Fruit fly (Drosophila melanogaster): ENCODE results near the gene Ddr.

The Ddr gene

DNA sequence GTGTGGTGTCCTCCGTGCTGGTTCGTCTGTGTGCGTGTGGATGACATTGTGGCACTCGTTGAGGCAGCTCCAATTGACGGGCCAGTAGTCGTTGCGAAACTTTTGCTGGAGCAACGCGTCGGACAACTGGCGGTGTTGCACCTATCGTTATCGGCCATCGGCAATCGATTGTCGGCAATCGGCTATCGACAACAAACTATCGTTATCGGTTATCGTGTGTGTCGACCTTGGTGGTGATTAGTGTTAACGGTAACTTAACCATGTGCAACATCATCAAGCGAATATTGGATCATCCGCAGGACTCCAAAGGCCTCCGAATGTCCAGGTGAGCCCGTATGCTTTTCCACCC, at the start of gene Ddr:
Ddr (plus strand) TSS at position 119 of the 349 bp plus-strand sequence.
- TF ChIP-seq noc (tag; optimal IDR thresholded peaks at IDR 0.05) = no peak

DNA sequence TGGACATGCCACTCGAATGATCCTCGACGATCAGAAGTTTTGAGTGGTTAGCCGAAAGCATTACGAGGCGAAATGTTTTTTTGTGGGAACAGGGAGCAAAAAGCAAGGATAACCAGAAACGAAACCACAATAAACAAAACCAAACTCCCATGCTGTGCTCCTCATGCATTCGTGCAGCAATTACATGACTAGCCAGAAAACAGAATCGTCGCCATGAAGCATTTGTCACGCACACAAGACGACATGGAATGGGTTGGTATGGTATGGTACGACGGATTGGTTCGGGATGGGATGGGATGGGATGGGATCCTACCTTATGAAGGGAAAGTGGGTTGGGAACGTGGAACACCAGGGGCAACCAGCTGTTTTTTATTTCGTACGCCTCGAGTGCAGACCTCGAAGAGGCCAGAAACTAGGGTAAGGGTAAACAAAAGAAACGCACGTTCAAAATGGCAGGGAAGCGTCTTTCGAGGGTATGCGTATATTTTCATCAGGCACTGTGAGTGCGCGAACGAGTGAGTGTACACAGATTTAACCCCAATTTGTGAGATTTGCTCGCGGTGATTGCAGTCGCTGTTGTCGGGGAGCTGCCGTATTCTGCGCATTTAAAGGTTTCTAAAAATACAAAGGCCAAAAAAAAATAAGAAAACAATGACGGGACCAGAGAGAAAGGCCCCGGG, 48.2 kb upstream of the Ddr start:
- TF ChIP-seq noc (tag; optimal IDR thresholded peaks at IDR 0.05) = no peak

DNA sequence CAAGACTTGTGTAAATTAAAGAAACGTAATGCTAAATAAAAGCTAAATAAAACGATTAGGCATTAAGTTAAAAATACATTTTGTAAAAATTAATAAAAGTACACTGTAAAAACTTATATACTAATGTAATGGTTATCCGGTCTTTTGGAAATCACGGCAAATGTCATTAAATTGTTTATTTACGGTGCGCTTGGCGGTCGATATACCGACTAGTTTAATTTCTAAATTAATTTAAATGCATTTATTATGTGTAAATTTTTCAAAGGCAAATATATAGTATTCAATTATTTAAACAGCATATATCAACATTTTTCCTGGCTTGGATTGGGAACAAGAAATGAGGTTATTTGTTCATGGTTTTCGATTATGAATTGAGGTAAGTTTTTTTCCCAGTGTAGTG, 42.1 kb upstream of the Ddr start:
- TF ChIP-seq noc (tag; optimal IDR thresholded peaks at IDR 0.05) = no peak

DNA sequence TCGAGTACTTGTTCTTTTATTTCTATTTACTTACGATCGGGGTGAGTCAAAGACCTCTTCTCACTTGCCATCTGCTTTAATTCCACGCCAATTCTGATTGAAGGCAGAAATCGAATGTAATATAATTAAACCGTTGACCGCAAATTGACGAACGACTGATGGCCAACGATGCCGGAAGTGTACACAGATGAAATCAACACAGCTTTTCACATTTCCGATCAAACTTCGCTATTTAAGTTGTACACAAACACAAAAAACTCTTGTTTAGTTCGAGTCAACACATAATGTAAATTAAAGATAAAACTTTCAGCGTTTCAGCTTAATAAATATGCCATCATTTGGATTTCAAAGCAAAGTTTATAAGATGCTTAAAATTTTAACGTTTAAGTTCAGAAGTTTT, 41.4 kb upstream of the Ddr start:
- TF ChIP-seq noc (tag; optimal IDR thresholded peaks at IDR 0.05) = no peak

DNA sequence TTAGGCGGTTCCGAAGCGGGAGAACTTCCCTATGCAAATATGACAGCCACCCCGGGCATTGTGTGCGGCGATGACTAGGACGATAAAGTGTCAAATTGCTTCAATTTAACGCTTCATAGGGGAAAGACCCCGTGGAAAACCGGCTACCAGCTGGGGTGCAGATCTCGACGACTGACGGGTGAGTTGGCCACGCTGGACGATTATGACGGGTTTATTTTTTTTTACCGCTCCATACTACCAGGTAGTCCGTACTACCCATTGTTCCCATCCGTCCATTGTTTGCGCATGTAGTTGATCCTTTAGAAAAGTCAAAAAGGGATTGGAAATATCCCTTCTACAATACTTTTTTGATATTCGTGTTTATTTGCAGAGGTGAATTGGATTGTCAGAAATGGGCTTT, 39.4 kb upstream of the Ddr start:
- no peak for TF ChIP-seq noc (tag; optimal IDR thresholded peaks at IDR 0.05)

DNA sequence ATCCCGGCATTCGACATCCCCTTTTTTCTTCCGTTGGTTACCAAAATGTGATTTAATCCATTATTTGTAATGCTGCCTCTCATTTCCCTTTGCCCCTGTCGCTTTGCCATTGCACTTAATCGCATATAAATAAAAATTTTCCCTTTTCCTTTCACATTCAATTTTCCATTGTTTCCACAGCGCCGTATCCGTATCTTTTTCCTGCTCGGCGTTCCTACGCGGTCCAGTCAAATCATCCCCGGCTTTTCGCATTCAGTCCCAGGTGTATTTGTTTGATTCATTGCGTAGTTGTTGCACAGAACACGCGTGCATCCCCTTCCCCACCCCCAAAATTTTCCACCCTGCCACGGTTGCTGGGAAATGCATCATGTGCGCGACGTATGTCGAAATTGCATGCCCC, 37.0 kb upstream of the Ddr start:
- no peak for TF ChIP-seq noc (tag; optimal IDR thresholded peaks at IDR 0.05)

DNA sequence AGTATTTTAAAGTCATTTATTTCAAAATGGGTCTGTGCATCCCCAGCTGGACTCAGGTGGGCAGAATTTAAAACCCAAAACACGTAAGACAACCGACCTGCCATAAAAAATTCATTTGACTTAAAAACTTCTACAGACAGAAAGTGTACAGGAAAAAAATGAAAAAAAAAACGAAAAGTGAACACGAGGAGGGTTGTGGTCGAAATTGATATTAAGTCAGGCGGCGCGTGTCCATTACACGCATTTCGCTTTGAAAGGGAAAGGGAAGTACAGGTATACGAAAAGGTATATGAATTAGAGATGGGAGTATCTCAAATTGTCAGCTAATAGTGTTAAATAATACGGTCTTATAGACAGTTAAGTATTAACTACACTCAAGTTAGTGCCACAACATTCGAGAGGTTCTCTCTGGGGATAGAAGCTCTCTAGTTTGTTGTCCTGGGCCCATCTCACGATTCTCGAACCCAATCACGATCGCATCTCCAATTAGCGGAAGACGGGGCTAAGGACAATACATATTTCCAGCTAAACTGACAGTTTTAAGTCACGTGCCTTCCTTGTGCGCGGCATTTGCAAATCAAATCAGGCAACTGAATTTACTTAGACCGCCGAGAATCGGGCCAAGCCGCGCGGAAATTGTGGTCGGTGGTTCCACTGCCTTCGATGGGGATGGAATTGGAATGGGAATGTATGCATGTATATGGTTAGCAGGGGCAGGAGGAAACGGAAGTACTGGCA, 34.1 kb upstream of the Ddr start:
- no peak for TF ChIP-seq noc (tag; optimal IDR thresholded peaks at IDR 0.05)

DNA sequence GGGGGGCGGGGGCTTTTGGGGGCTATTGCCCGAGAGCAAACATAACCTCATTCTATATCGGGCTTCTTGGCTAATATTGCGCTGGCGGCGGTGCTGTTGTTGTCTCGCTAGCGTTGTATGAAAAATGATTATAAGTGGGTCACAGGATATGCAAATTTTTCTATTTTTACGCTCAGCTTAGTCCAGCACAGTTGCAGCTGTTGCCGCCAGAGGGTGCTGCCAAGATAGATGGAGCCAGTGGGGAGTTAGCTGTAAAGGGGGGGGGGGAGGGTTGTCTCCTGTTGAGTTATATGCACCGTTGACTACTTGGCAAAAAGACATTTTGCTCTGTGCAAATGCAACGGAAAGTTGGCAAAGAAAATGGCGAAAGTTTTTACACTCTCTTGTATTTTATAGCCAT, 32.0 kb upstream of the Ddr start:
- TF ChIP-seq noc (tag; optimal IDR thresholded peaks at IDR 0.05) = no peak

DNA sequence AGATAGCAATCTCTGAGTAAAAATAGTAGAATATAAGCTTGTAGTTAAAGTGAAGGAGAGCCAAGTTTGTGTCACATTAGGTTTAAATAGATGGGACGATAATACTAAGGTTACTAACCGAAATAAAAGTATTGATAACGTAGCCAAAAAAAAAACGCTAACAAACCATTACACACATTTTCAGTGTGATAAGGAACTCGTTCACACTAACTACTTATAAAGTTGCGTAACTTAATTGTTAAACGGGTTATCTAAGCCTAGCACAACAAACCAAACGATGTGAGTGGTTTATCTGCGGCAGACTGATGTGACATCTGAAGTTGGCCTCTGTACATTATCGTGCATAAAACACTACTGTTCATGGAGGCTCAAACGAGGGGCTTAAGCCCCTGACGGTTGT, 28.7 kb upstream of the Ddr start:
- no peak for TF ChIP-seq noc (tag; optimal IDR thresholded peaks at IDR 0.05)

DNA sequence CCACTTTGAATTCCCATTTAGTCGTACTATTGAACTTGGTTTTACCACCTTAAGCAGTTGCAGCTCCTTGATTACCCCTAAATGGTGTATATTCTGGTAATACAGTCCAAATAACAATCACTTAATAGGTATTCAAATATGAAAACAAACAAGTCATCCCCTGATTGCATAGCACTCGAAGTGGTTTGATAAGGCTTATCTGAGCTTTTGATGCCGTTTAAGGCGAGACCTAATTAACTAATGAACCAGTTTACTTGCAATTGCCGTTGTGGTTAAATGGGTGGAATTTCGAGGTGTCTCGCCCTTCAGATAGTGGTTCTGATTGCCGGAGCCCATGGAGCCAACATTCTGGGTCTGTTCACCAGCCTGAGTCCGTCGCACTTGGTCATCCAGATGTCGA, 28.1 kb upstream of the Ddr start, which contains the start of gene Ugt37B1:
Ugt37B1 (plus strand) TSS at position 246 of the 400 bp plus-strand sequence.
- TF ChIP-seq noc (tag; optimal IDR thresholded peaks at IDR 0.05) = no peak

DNA sequence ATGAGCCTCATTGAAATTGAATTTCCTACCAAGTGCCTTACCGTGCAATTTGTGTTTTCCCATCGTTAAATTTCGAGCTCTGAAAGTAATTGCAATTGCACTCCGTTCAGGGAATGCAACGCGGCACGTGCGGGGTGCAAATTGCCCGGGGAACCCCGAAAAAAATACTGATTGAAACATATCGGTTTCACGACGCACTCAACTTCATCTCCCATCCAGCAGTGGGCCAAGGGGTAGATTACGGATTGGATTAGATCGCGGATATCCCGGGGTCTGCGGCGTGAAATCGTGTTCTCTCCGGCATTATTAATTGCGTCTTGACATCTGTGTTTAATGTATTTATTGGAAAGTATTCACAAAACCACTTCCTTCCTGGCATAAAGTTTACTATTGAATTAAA, 24.4 kb upstream of the Ddr start:
- no peak for TF ChIP-seq noc (tag; optimal IDR thresholded peaks at IDR 0.05)

DNA sequence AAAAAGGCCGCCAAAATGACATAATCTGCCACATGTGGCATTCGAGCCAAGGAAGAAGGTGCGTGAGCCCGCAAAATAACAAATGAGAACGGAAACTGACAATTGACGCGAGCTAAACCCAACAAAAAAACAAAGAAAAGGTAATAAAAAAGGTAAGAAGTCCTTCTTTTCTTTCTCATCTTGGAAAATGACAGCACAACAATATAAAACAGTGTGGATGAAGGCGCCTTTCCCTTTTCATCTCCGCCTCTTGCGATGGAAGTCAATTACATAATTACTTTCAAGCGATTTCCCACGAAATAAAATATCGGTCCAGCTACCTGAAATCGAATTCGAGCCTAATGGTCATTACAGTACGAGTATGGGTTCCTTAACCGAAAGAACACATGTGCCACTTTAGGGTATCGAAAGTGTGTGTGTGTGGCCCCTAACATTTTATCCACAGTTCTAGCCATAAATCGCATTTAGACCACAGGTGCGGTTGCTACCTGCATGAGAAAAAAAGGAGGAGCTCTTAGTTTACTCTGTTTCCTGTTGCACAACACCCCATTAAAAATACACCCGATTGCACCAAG, 23.7 kb upstream of the Ddr start:
- TF ChIP-seq noc (tag; optimal IDR thresholded peaks at IDR 0.05) = no peak

DNA sequence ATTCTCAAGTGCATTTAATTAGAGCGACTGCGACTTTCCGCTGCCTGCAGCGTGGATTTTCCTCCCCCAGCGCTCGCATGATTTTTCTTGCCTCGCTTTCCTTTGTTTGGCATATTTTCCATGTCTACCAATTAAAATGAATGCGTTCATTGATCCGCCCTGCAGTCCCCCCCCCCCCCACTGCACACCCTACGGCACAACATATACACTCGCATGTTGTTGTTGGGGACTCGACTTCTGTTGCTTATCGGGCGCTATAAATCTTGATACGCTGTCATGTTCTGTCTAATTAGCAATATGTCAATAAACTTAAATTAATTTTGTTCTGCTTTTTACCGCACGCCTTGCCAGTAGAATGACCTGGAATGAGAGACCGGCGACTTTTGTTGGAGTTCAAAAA, 16.5 kb upstream of the Ddr start:
- TF ChIP-seq noc (tag; optimal IDR thresholded peaks at IDR 0.05) = no peak

DNA sequence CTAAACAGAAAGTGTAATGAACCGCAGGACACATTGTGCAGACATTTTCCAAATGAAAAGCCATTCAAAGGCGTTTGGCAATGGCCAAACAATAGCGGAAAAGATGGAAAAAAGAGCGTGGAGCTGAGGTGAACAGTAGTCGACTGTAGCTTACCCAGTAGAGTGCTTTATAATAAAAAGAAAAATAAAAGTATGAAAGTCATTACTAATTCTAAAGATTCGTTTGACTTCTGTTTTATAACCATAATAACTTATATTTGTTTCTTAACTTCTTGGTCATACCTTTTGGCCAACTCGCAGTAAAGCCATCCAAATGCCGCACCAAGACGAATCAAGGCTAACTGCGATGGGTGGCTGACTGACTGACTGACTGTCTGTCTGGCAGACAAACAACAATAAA, 13.6 kb upstream of the Ddr start:
- TF ChIP-seq noc (tag; optimal IDR thresholded peaks at IDR 0.05) = no peak

DNA sequence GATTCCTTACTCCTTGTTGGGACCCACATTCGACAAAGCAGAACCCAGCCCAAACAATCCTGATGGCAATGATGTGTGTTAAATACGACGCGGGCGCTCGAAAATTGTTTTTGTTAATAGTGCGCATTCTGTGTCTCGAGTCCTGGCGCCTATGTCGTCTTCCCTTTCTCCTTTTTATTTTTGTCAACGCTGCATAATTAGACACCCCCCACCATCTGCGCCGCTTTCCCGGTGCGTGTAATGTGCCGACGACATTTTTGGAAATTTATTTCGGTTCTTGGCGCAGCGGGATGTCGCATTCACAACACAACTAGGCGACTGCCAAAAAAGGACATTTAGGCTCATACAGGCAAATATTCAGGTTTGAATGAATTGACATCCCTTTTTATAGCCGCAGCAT, 11.9 kb upstream of the Ddr start:
- no peak for TF ChIP-seq noc (tag; optimal IDR thresholded peaks at IDR 0.05)

DNA sequence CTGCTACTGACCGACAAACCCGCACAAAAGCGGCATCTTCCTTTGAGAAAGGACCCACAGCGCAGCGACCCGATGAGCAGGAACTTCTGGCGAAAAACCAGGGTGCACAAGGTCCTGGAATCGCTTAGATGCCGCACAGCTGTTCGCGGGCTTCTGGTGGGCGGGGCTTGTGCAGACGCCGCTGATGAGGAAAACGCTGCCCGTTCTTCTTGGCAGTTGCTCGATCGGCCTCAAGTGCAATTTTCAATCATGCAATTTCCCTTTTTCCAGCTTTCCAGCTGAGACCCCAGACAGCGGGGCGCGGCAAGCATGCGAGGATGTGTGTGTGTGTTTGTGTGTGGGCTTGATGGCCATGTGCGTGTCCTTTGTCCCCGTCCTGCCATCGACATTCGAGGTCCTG, 10.9 kb upstream of the Ddr start:
- TF ChIP-seq noc (tag; optimal IDR thresholded peaks at IDR 0.05) = no peak

DNA sequence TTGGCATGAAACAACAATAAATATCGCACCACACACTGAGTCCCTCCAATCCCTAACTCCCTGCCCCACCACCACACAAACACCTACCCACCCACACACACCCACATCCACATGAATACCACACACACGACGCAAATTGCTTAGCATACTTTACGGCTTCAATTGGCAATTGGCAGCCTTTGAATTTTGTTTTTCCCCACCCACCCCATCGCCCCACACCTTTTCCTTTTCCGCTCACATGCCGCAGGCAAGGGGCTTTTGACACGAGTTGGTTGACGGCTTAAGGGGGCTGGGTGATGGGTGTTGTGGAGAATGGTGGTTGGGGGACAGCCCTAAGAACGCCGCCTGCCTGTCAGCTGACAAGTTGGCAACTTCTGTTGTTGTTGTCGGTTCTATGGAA, 3.5 kb upstream of the Ddr start:
- TF ChIP-seq noc (tag; optimal IDR thresholded peaks at IDR 0.05) = no peak

Data from whole organism, larva.